Worm (Caenorhabditis elegans): ENCODE measurements around the gene zip-7.

- no peak for TF ChIP-seq R02D3.7 (tag; optimal IDR thresholded peaks at IDR 0.05)
- TF ChIP-seq pqm-1 (tag; optimal IDR thresholded peaks at IDR 0.05) = no peak
- TF ChIP-seq nhr-41 (GFP tag; IDR thresholded peaks at IDR 0.05) = no peak
- TF ChIP-seq lin-15B (tag; optimal IDR thresholded peaks at IDR 0.05) = no peak
- no peak for TF ChIP-seq unc-62 (GFP tag; optimal IDR thresholded peaks at IDR 0.05 in 1 of 2)
- no peak for TF ChIP-seq unc-62 (tag; optimal IDR thresholded peaks at IDR 0.05)
- no peak for TF ChIP-seq snpc-4 (tag; optimal IDR thresholded peaks at IDR 0.05)
Observed at ce11 chrIV:16526038-16526437, 20.6 kb upstream of the zip-7 start, which contains the start of gene Y51H4A.5.

All from whole organism, L4 larva.